Fruit fly (Drosophila melanogaster) whole organism, adult: Measurements from ENCODE around the gene CG32829.
A peak's percentile ranks its signal among the peaks of the same experiment; 100 is the strongest.

Source experiments
- CG12768 ChIP-seq: fragments of 200-800 bp; sonication (Bioruptor generic); optimal IDR thresholded peaks from 2 replicates; lab custom pipeline; 2017; ENCODE audit warnings: missing biosample characterization, missing genetic modification characterization, mild to moderate bottlenecking, moderate library complexity, missing genetic modification reagents
- CG7045 ChIP-seq: fragments of 200-800 bp; sonication (Bioruptor generic); optimal IDR thresholded peaks from 2 replicates; lab custom pipeline; 2017; ENCODE audit warnings: missing biosample characterization, mild to moderate bottlenecking, missing genetic modification characterization
- Clk ChIP-seq: fragments of 200-800 bp; sonication (Bioruptor generic); optimal IDR thresholded peaks from 2 replicates; lab custom pipeline; 2017; ENCODE audit warnings: missing biosample characterization, missing genetic modification characterization
- Hr96 ChIP-seq: fragments of 200-800 bp; sonication (Bioruptor generic); optimal IDR thresholded peaks from 2 replicates; lab custom pipeline; 2016; ENCODE audit warnings: missing biosample characterization, missing genetic modification characterization
- bab1 ChIP-seq: fragments of 200-800 bp; sonication (Bioruptor generic); optimal IDR thresholded peaks from 3 replicates; lab custom pipeline; 2019; ENCODE audit warnings: missing biosample characterization, mild to moderate bottlenecking, missing genetic modification characterization, moderate library complexity

DNA sequence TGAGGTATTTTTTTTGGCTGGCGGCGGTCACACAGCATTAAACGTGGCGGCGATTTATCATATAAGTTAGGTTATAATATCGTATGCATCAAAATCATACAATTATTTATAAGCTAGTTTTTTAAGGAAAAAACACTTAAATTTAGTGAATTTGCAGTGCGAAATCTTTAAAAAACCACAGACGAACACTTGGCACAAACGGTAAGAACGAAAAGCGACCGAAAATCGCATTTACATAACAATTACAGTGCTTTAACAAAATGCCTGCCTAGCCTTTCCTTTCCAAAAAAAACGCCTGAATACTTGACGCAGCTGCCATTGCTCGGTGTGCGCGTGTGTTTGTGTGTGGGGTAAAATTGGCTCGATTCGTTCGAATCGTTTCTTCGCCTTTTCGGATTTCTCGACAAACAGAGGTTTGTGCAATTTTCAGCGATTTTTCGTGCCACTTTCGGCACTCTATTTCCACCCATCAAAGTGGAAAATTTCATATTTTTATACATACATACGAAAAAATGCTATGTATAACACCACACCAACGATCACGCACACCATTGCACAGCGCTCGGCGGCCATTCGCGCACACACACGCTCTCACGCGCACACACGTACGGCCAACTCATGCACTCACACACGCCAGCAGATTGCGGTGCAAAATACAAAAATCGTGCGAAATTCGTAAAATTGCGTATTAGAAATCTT, 4.6 kb upstream of the CG32829 start, which contains the start of gene Hrb27C:
- TF ChIP-seq CG7045 (no peak), Hr96 (no peak), Clk (GFP tag; lab: Kevin White, UChicago) (no peak), CG12768 (peak; percentile 5), bab1 (no peak)
